Worm (Caenorhabditis elegans) whole organism, L1 larva: ENCODE data around the gene ugt-47.

ENCODE experiments used
- dpl-1 ChIP-seq, 3 experiments: fragments of 150-350 bp in 2 of 3; sonication (generic microtip) in 1 of 3; optimal IDR thresholded peaks; 2 replicates each; lab custom pipeline; 2014 to 2017; ENCODE audit warnings: missing biosample characterization in 3 of 3, missing genetic modification characterization in 3 of 3, missing genetic modification reagents in 3 of 3
- efl-3 ChIP-seq: fragments of 200-800 bp; sonication (Bioruptor generic); optimal IDR thresholded peaks from 2 replicates; lab custom pipeline; 2018; ENCODE audit warnings: mild to moderate bottlenecking, missing genetic modification characterization, missing compliant biosample characterization

ce11 chrV:10058748-10059147, 39.6 kb downstream of the ugt-47 start:
- no peak for TF ChIP-seq efl-3 (GFP tag; lab: Kevin White, UChicago)
- TF ChIP-seq dpl-1 (GFP tag; optimal IDR thresholded peaks at IDR 0.05; lab: Kevin White, UChicago) = no peak
